Fruit fly (Drosophila melanogaster) whole organism, embryonic: ENCODE data around the gene Orco.

ENCODE experiments used
- Atf6 ChIP-seq: fragments of 200-800 bp; sonication (Bioruptor generic); IDR thresholded peaks from 2 replicates; pipeline ENCODE4 v1.3.6; 2022; ENCODE audit warnings: missing biosample characterization, missing genetic modification characterization
- CG10267 ChIP-seq: fragments of 200-800 bp; sonication (Bioruptor generic); optimal IDR thresholded peaks from 2 replicates; lab custom pipeline; 2018; ENCODE audit warnings: missing biosample characterization, mild to moderate bottlenecking, missing genetic modification characterization, moderate library complexity
- CG10431 ChIP-seq: fragments of 200-800 bp; sonication (Bioruptor generic); optimal IDR thresholded peaks from 3 replicates; lab custom pipeline; 2018; ENCODE audit warnings: missing biosample characterization, mild to moderate bottlenecking, missing genetic modification characterization
- CG11247 ChIP-seq: fragments of 200-800 bp; sonication (Bioruptor generic); IDR thresholded peaks from 2 replicates; pipeline ENCODE4 v1.3.6; 2022; ENCODE audit warnings: missing biosample characterization, missing genetic modification characterization
- CG13894 ChIP-seq: fragments of 200-800 bp; sonication (Bioruptor generic); optimal IDR thresholded peaks from 3 replicates; lab custom pipeline; 2018; ENCODE audit warnings: missing biosample characterization, mild to moderate bottlenecking, missing genetic modification characterization, moderate library complexity
- CG15011 ChIP-seq: fragments of 200-800 bp; sonication (Bioruptor generic); optimal IDR thresholded peaks from 3 replicates; lab custom pipeline; 2018; ENCODE audit warnings: missing biosample characterization, mild to moderate bottlenecking, missing genetic modification characterization
- CG15514 ChIP-seq: fragments of 200-800 bp; sonication (Bioruptor generic); optimal IDR thresholded peaks from 3 replicates; lab custom pipeline; 2017; ENCODE audit warnings: missing biosample characterization, missing genetic modification characterization, mild to moderate bottlenecking, moderate library complexity, missing genetic modification reagents
- CG15696 ChIP-seq: fragments of 200-800 bp; sonication (Bioruptor generic); optimal IDR thresholded peaks from 2 replicates; lab custom pipeline; 2019; ENCODE audit warnings: missing biosample characterization, mild to moderate bottlenecking, missing genetic modification characterization, moderate library complexity
- CG1603 ChIP-seq: fragments of 200-800 bp; sonication (Bioruptor generic); optimal IDR thresholded peaks from 2 replicates; lab custom pipeline; 2019; ENCODE audit warnings: missing biosample characterization, mild to moderate bottlenecking, missing genetic modification characterization, moderate library complexity
- CG16863 ChIP-seq: fragments of 200-800 bp; sonication (Bioruptor generic); optimal IDR thresholded peaks from 3 replicates; lab custom pipeline; 2016; ENCODE audit warnings: missing biosample characterization, missing genetic modification characterization
- CG17186 ChIP-seq: fragments of 200-800 bp; sonication (Bioruptor generic); optimal IDR thresholded peaks from 3 replicates; lab custom pipeline; 2017; ENCODE audit warnings: missing biosample characterization, missing genetic modification reagents, missing genetic modification characterization
- CG17359 ChIP-seq: fragments of 200-800 bp; sonication (Bioruptor generic); optimal IDR thresholded peaks from 3 replicates; lab custom pipeline; 2018; ENCODE audit warnings: missing biosample characterization, mild to moderate bottlenecking, missing genetic modification characterization, moderate library complexity
- CG17385 ChIP-seq: fragments of 200-800 bp; sonication (Bioruptor generic); optimal IDR thresholded peaks from 3 replicates; lab custom pipeline; 2018; ENCODE audit warnings: missing biosample characterization, mild to moderate bottlenecking, missing genetic modification characterization
- CG1832 ChIP-seq: fragments of 200-800 bp; sonication (Bioruptor generic); optimal IDR thresholded peaks from 2 replicates; lab custom pipeline; 2017; ENCODE audit warnings: missing biosample characterization, mild to moderate bottlenecking, missing genetic modification characterization, inconsistent platforms
- CG31224 ChIP-seq: fragments of 200-800 bp; sonication (Bioruptor generic); IDR thresholded peaks from 2 replicates; pipeline ENCODE4 v1.3.6; 2022; ENCODE audit warnings: missing biosample characterization, missing genetic modification characterization
- CG3281 ChIP-seq: fragments of 200-800 bp; sonication (Bioruptor generic); optimal IDR thresholded peaks from 3 replicates; lab custom pipeline; 2017; ENCODE audit warnings: missing biosample characterization, mild to moderate bottlenecking, missing genetic modification characterization
- CG5953 ChIP-seq: fragments of 200-800 bp; sonication (Bioruptor generic); IDR thresholded peaks from 2 replicates; pipeline ENCODE4 v1.3.6; 2022; ENCODE audit warnings: missing biosample characterization, missing genetic modification characterization
- CG6854 ChIP-seq: fragments of 200-800 bp; sonication (Bioruptor generic); optimal IDR thresholded peaks from 3 replicates; lab custom pipeline; 2017; ENCODE audit warnings: missing biosample characterization, mild to moderate bottlenecking, missing genetic modification characterization
- CG7987 ChIP-seq: fragments of 200-800 bp; sonication (Bioruptor generic); optimal IDR thresholded peaks from 2 replicates; lab custom pipeline; 2018; ENCODE audit warnings: missing biosample characterization, mild to moderate bottlenecking, missing genetic modification characterization, moderate library complexity
- CG8290 ChIP-seq, 3 experiments: fragments of 200-800 bp; sonication (Bioruptor generic); optimal IDR thresholded peaks; 2 replicates each; lab custom pipeline; 2016 to 2019; ENCODE audit warnings: missing biosample characterization in 3 of 3, missing genetic modification characterization in 3 of 3, mild to moderate bottlenecking in 2 of 3, moderate library complexity in 1 of 3
- CG8478 ChIP-seq: fragments of >200 bp; optimal IDR thresholded peaks from 2 replicates; lab custom pipeline; 2018
- CG9215 ChIP-seq: fragments of 200-800 bp; sonication (Bioruptor generic); IDR thresholded peaks from 2 replicates; pipeline ENCODE4 v1.3.6; 2022; ENCODE audit warnings: missing biosample characterization, missing genetic modification characterization
- CG9817 ChIP-seq: fragments of 200-800 bp; sonication (Bioruptor generic); optimal IDR thresholded peaks from 2 replicates; lab custom pipeline; 2018; ENCODE audit warnings: missing biosample characterization, mild to moderate bottlenecking, missing genetic modification characterization, moderate library complexity
- E2f1 ChIP-seq: fragments of 200-800 bp; sonication (Bioruptor generic); IDR thresholded peaks from 2 replicates; pipeline ENCODE4 v1.3.6; 2022; ENCODE audit warnings: missing biosample characterization, missing genetic modification characterization
- E2f2 ChIP-seq: fragments of 200-800 bp; sonication (Bioruptor generic); IDR thresholded peaks from 2 replicates; pipeline ENCODE4 v1.3.6; 2022; ENCODE audit warnings: missing biosample characterization, missing genetic modification characterization
- Elba2 ChIP-seq: fragments of 200-800 bp; sonication (Bioruptor generic); optimal IDR thresholded peaks from 3 replicates; lab custom pipeline; 2016; ENCODE audit warnings: missing biosample characterization, missing genetic modification characterization
- Fer1 ChIP-seq: fragments of 200-800 bp; sonication (Bioruptor generic); optimal IDR thresholded peaks from 2 replicates; lab custom pipeline; 2017; ENCODE audit warnings: missing biosample characterization, mild to moderate bottlenecking, missing genetic modification characterization
- GATAe ChIP-seq: fragments of 200-800 bp; sonication (Bioruptor generic); conservative IDR thresholded peaks from 2 replicates; pipeline ENCODE4 v1.3.6; 2022; ENCODE audit warnings: missing biosample characterization, missing genetic modification characterization
- Lhr ChIP-seq: fragments of 200-800 bp; sonication (Bioruptor generic); optimal IDR thresholded peaks from 3 replicates; lab custom pipeline; 2017; ENCODE audit warnings: mild to moderate bottlenecking, missing biosample characterization, missing genetic modification reagents, missing genetic modification characterization
- MTF-1 ChIP-seq: fragments of 200-800 bp; sonication (Bioruptor generic); optimal IDR thresholded peaks from 2 replicates; lab custom pipeline; 2018; ENCODE audit warnings: missing biosample characterization, mild to moderate bottlenecking, missing genetic modification characterization, borderline replicate concordance
- Opbp ChIP-seq: fragments of 200-800 bp; sonication (Bioruptor generic); IDR thresholded peaks from 3 replicates; pipeline ENCODE4 v1.3.6; 2022; ENCODE audit warnings: missing biosample characterization, missing genetic modification characterization; ENCODE audit not compliant: partially characterized antibody
- Trl ChIP-seq, 3 experiments: fragments of >200 bp in 2 of 3; fragments of 200-800 bp in 1 of 3; sonication (Bioruptor generic) in 1 of 3; optimal IDR thresholded peaks; 2 replicates in 1 of 3; 3 replicates in 2 of 3; lab custom pipeline; 2016 to 2017; ENCODE audit warnings: missing biosample characterization in 1 of 3, missing genetic modification characterization in 1 of 3
- ab ChIP-seq: fragments of 200-800 bp; sonication (Bioruptor generic); optimal IDR thresholded peaks from 2 replicates; lab custom pipeline; 2016; ENCODE audit warnings: missing biosample characterization, missing genetic modification characterization
- ac ChIP-seq: fragments of 200-800 bp; sonication (Bioruptor generic); optimal IDR thresholded peaks from 3 replicates; lab custom pipeline; 2017; ENCODE audit warnings: missing biosample characterization, mild to moderate bottlenecking, missing genetic modification characterization
- bbx ChIP-seq: fragments of 200-800 bp; sonication (Bioruptor generic); IDR thresholded peaks from 2 replicates; pipeline ENCODE4 v1.3.6; 2022; ENCODE audit warnings: missing biosample characterization, missing genetic modification characterization; ENCODE audit not compliant: partially characterized antibody
- cato ChIP-seq: fragments of 200-800 bp; sonication (Bioruptor generic); optimal IDR thresholded peaks from 2 replicates; lab custom pipeline; 2016; ENCODE audit warnings: missing biosample characterization, missing genetic modification characterization, borderline replicate concordance
- h ChIP-seq: fragments of >200 bp; optimal IDR thresholded peaks from 2 replicates; lab custom pipeline; 2017
- hth ChIP-seq: fragments of >200 bp; optimal IDR thresholded peaks from 2 replicates; lab custom pipeline; 2017; ENCODE audit warnings: inconsistent platforms
- jumu ChIP-seq: fragments of 200-800 bp; sonication (Bioruptor generic); optimal IDR thresholded peaks from 3 replicates; lab custom pipeline; 2016; ENCODE audit warnings: missing biosample characterization, missing genetic modification characterization
- lbe ChIP-seq: fragments of 200-800 bp; sonication (Bioruptor generic); optimal IDR thresholded peaks from 2 replicates; lab custom pipeline; 2016; ENCODE audit warnings: missing biosample characterization, mild to moderate bottlenecking, missing genetic modification characterization
- otp ChIP-seq: fragments of 200-800 bp; sonication (Bioruptor generic); IDR thresholded peaks from 3 replicates; pipeline ENCODE4, ENCODE4 v1.3.6; 2022; ENCODE audit warnings: missing biosample characterization, missing genetic modification characterization
- p53 ChIP-seq: fragments of 200-800 bp; sonication (Bioruptor generic); optimal IDR thresholded peaks from 2 replicates; lab custom pipeline; 2016; ENCODE audit warnings: missing biosample characterization, missing genetic modification characterization
- pnt ChIP-seq: fragments of 200-800 bp; sonication (Bioruptor generic); optimal IDR thresholded peaks from 3 replicates; lab custom pipeline; 2016; ENCODE audit warnings: missing biosample characterization, missing genetic modification characterization
- pum ChIP-seq: fragments of 200-800 bp; sonication (Bioruptor generic); optimal IDR thresholded peaks from 2 replicates; lab custom pipeline; 2016; ENCODE audit warnings: missing biosample characterization, missing genetic modification characterization
- run ChIP-seq: fragments of 200-800 bp; sonication (Bioruptor generic); optimal IDR thresholded peaks from 3 replicates; lab custom pipeline; 2018; ENCODE audit warnings: missing biosample characterization, mild to moderate bottlenecking, missing genetic modification characterization
- sens ChIP-seq: fragments of 200-800 bp; sonication (Bioruptor generic); peaks from one replicate; lab custom pipeline; 2016; ENCODE audit warnings: missing biosample characterization, missing genetic modification characterization
- sisA ChIP-seq: fragments of 200-800 bp; sonication (Bioruptor generic); IDR thresholded peaks from 2 replicates; pipeline ENCODE4 v1.3.6; 2022; ENCODE audit warnings: missing biosample characterization, missing genetic modification characterization
- slbo ChIP-seq: fragments of 200-800 bp; sonication (Bioruptor generic); IDR thresholded peaks from 2 replicates; pipeline ENCODE4 v1.3.6; 2022; ENCODE audit warnings: missing biosample characterization, missing genetic modification characterization
- sr ChIP-seq: fragments of 200-800 bp; sonication (Bioruptor generic); IDR thresholded peaks from 3 replicates; pipeline ENCODE4 v1.3.6; 2022; ENCODE audit warnings: missing biosample characterization, missing genetic modification characterization
- vfl ChIP-seq: fragments of 200-800 bp; sonication (Bioruptor generic); optimal IDR thresholded peaks from 2 replicates; lab custom pipeline; 2016; ENCODE audit warnings: missing biosample characterization, missing genetic modification characterization

Gene Orco

DNA sequence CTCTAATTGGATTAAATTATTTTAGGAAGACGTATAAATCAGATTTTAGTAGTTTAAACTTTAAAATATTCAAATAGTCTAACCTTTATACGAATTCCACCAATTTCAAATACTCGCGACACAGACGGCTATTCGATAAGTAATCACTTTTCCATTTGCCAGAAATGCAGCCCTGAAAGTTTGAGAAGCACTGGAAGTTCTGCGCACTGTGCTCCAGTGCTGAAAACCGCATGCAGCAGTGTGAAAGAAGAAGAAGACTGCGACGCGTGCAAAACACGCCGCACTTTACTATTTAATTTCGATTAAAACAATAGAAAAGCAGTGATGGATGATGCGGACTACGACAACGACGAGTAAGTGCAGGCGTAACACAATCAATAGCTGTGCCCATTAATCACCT lies 40.6 kb downstream of the Orco start, which contains the start of gene Polr2F (continued):
- TF ChIP-seq Trl (optimal IDR thresholded peaks at IDR 0.05; lab: Kevin White, UChicago) (no peak), Trl (GFP tag; optimal IDR thresholded peaks at IDR 0.05; lab: Kevin White, UChicago) (peak; percentile 95), CG1603 (tag; lab: Kevin White, UChicago) (peak; percentile 90), CG7987 (GFP tag; lab: Kevin White, UChicago) (peak; percentile 82), h (lab: Kevin White, UChicago) (no peak), CG10267 (tag; lab: Kevin White, UChicago) (peak; percentile 99), jumu (peak; percentile 94), sens (peak; percentile 96), run (tag; lab: Kevin White, UChicago) (no peak), Fer1 (GFP tag; lab: Kevin White, UChicago) (peak; percentile 79), CG17359 (peak; percentile 71), CG10431 (no peak), vfl (GFP tag; lab: Kevin White, UChicago) (peak; percentile 91), sisA (GFP tag; lab: Robert Waterston, UW) (peak; percentile 87), CG9215 (GFP tag; lab: Robert Waterston, UW) (peak; percentile 75), CG16863 (GFP tag; lab: Kevin White, UChicago) (peak; percentile 76), GATAe (GFP tag; lab: Robert Waterston, UW) (peak; percentile 34; the same call in 1 of the 2 replicates), pnt (GFP tag; lab: Kevin White, UChicago) (peak; percentile 89), bbx (GFP tag; lab: Robert Waterston, UW) (peak; percentile 66), pum (GFP tag; lab: Kevin White, UChicago) (peak; percentile 90), CG17186 (GFP tag; lab: Kevin White, UChicago) (peak; percentile 98), Elba2 (peak; percentile 68), Opbp (GFP tag; lab: Robert Waterston, UW) (peak; percentile 80), Lhr (peak; percentile 84), ac (GFP tag; lab: Kevin White, UChicago) (no peak), CG15696 (tag; lab: Kevin White, UChicago) (peak; percentile 67), MTF-1 (peak; percentile 89), E2f1 (GFP tag; lab: Robert Waterston, UW) (peak; percentile 60), ab (GFP tag; lab: Kevin White, UChicago) (peak; percentile 63), CG1832 (no peak), CG13894 (tag; lab: Kevin White, UChicago) (peak; percentile 89), CG8290 (GFP tag; optimal IDR thresholded peaks at IDR 0.05; lab: Kevin White, UChicago) (peak; percentile 89), CG8290 (tag; optimal IDR thresholded peaks at IDR 0.05; lab: Kevin White, UChicago) (peak in 1 of 2 experiments; percentile 95), CG5953 (GFP tag; lab: Robert Waterston, UW) (peak; percentile 51; the same call in 1 of the 2 replicates), p53 (GFP tag; lab: Kevin White, UChicago) (peak; percentile 80), CG15011 (GFP tag; lab: Kevin White, UChicago) (no peak), cato (GFP tag; lab: Kevin White, UChicago) (peak; percentile 71), CG11247 (GFP tag; lab: Robert Waterston, UW) (peak; percentile 86), lbe (GFP tag; lab: Kevin White, UChicago) (peak; percentile 65), otp (peak; percentile 37; the same call in 1 of the 3 replicates), CG8478 (lab: Kevin White, UChicago) (no peak), slbo (GFP tag; lab: Robert Waterston, UW) (peak; percentile 95), CG9817 (tag; lab: Kevin White, UChicago) (peak; percentile 88), Atf6 (GFP tag; lab: Robert Waterston, UW) (peak; percentile 70), CG3281 (GFP tag; lab: Kevin White, UChicago) (peak; percentile 69), CG15514 (GFP tag; lab: Kevin White, UChicago) (peak; percentile 89), sr (no peak; the same call in 2 of the 3 replicates), CG31224 (GFP tag; lab: Robert Waterston, UW) (0 out of 2 replicates have a peak, but pooled peaks have one; percentile 26), CG6854 (GFP tag; lab: Kevin White, UChicago) (peak; percentile 68), E2f2 (GFP tag; lab: Robert Waterston, UW) (peak; percentile 98), CG17385 (GFP tag; lab: Kevin White, UChicago) (peak; percentile 100), hth (lab: Kevin White, UChicago) (no peak)
